Fruit fly (Drosophila melanogaster): ENCODE data around the gene CG42486.

CG42486 gene

DNA sequence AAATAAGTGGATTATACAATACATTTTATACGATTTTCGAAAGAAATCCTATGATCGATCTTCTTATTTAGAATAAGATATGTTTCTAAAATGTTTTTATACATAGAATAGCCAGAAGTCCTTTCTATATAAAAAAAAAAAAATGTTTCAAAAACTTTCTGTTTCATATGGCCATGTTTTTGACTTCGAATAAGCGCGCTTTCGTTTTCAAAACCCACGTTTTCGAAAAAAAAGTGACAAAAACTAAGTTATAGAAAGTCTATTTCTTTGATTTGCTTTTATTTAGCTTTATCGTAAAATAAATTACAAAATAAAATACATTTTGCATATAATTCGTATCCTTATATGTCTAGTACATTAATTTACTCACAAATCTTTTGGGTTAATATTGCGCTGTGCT lies 33.1 kb upstream of the CG42486 start:
- TF ChIP-seq Myc (optimal IDR thresholded peaks at IDR 0.05) (no peak), woc (GFP tag; optimal IDR thresholded peaks at IDR 0.05) (no peak), Mio (GFP tag; optimal IDR thresholded peaks at IDR 0.05) (no peak), jim (GFP tag; optimal IDR thresholded peaks at IDR 0.05) (no peak), psq (GFP tag; optimal IDR thresholded peaks at IDR 0.05) (no peak), pan (optimal IDR thresholded peaks at IDR 0.05) (no peak)

DNA sequence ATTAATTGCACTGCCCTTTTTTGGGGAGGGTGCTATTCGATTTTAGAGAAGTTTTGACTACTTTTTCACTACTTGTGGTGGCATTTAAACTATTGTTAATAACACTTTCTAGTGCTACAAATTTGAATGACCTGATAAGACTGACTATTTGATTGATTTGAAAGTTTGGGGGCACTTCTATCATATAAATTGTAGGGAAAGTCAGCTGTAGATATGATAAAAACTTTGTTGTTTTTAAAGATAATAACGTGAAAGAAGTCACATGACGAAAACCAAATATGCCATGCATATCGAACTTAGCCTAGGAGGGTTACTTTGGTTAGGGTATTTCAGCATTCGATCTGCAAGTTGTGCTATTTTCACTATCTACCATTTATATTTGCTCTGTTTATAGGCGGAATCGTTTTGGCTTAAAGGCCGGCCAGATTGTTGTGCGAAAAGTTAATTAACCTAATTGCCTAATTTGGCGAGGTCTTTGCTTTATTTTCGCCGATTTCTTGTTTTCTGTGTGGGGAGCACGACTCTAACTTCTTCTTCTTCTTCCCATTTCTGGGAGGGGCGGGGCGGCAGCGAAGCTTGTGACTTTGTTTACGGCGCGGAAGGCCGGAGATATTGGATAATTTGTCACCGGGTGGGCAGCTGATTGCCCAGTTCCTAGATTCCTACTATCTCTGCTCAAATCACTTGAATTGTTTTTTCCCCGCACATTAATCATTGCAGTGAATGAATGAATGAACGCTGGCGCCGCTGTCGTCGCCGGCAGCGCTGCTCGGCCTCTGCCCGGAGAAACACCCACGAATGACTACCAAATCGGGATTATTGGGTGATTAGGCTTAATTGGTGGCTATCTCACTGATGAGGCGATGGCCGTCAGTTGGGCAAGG lies 29.9 kb upstream of the CG42486 start:
- TF ChIP-seq Rel (GFP tag; optimal IDR thresholded peaks at IDR 0.05): no peak
- TF ChIP-seq Rel (tag; optimal IDR thresholded peaks at IDR 0.05): peak; percentile 59
- peak; percentile 0 for TF ChIP-seq fru (GFP tag; optimal IDR thresholded peaks at IDR 0.05)
- no peak for TF ChIP-seq tai (GFP tag; optimal IDR thresholded peaks at IDR 0.05)

DNA sequence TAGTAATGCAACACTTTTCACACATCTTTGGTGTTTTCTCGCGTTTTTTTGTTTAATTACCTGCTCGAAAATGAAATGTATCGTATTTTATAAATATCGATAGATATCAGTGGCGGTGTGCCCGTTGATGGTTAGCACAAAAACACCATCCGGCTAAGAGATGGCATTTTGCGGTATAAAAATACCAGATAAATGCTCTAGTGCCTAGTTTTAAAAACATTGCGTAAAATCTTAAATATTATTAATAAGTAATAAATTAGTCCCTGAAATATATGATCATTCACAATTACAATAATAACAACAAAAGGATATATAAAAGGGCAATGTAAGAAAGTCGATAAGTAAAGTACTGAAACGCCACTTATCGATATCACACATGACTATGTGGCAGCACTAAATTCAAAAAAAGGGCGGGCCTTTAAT lies 29.3 kb upstream of the CG42486 start, which contains the start of gene CycY:
Gene CycY, minus strand, starts transcription at position 116 of the 423 bp plus-strand sequence.
- peak in 1 of 2 experiments; percentile 11 for TF ChIP-seq foxo (GFP tag; optimal IDR thresholded peaks at IDR 0.05)
- TF ChIP-seq Sp1 (GFP tag; optimal IDR thresholded peaks at IDR 0.05): peak; percentile 3
- no peak for TF ChIP-seq rgr (GFP tag; optimal IDR thresholded peaks at IDR 0.05)
- peak; percentile 63 for TF ChIP-seq brk (GFP tag; optimal IDR thresholded peaks at IDR 0.05)
- no peak for TF ChIP-seq lola (GFP tag; optimal IDR thresholded peaks at IDR 0.05)
- no peak for TF ChIP-seq tai (GFP tag; optimal IDR thresholded peaks at IDR 0.05)
- no peak for TF ChIP-seq Abd-B (GFP tag; optimal IDR thresholded peaks at IDR 0.05)
- TF ChIP-seq CG32264 (GFP tag; optimal IDR thresholded peaks at IDR 0.05): no peak
- no peak for TF ChIP-seq dl (GFP tag; optimal IDR thresholded peaks at IDR 0.05; ENCODE audit: insufficient read depth in 1 of 2, partially characterized antibody in 2 of 2)
- TF ChIP-seq usp (GFP tag; optimal IDR thresholded peaks at IDR 0.05): no peak
- no peak for TF ChIP-seq Dfd (GFP tag; optimal IDR thresholded peaks at IDR 0.05)
- TF ChIP-seq HLH106 (tag; optimal IDR thresholded peaks at IDR 0.05): peak; percentile 5

DNA sequence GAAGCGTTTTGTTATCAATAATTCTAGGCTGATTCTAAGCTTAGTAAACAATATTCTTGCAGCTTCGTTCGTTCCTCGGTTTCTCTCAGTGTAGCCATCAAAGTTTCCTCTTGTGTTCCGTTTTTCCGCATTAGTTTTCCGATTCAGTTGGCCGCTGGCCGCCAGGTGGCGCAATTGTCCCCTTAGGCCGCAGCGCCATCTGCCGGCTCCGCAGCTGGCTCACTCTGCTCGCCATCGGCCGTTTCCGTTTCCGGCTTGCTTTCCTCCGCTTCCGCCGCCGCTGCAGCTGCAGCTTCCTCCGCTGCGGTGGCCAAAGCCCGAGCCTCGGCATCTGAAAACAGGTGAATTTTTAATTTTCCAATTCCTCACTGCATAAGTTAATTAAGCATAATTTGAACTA lies 26.6 kb upstream of the CG42486 start:
- peak; percentile 4 for TF ChIP-seq Hr83 (GFP tag; optimal IDR thresholded peaks at IDR 0.05; ENCODE audit: poor library complexity, severe bottlenecking)
- TF ChIP-seq GATAd (GFP tag; optimal IDR thresholded peaks at IDR 0.05): no peak
- TF ChIP-seq dmrt93B (GFP tag; optimal IDR thresholded peaks at IDR 0.05): peak; percentile 54
- peak; percentile 41 for TF ChIP-seq h (GFP tag; optimal IDR thresholded peaks at IDR 0.05)
- peak; percentile 53 for TF ChIP-seq CG9705 (GFP tag; optimal IDR thresholded peaks at IDR 0.05)
- no peak for TF ChIP-seq tai (GFP tag; optimal IDR thresholded peaks at IDR 0.05)
- no peak for TF ChIP-seq Jra (GFP tag; optimal IDR thresholded peaks at IDR 0.05)
- no peak for TF ChIP-seq woc (GFP tag; optimal IDR thresholded peaks at IDR 0.05)
- no peak for TF ChIP-seq Rel (GFP tag; optimal IDR thresholded peaks at IDR 0.05)
- no peak for TF ChIP-seq Rel (tag; optimal IDR thresholded peaks at IDR 0.05)
- TF ChIP-seq rgr (GFP tag; optimal IDR thresholded peaks at IDR 0.05): peak; percentile 44
- TF ChIP-seq Dfd (GFP tag; optimal IDR thresholded peaks at IDR 0.05): no peak
- no peak for TF ChIP-seq Sp1 (GFP tag; optimal IDR thresholded peaks at IDR 0.05)
- no peak for TF ChIP-seq jim (GFP tag; optimal IDR thresholded peaks at IDR 0.05)
- TF ChIP-seq sv (GFP tag; optimal IDR thresholded peaks at IDR 0.05): peak; percentile 62
- peak; percentile 34 for TF ChIP-seq HLH106 (tag; optimal IDR thresholded peaks at IDR 0.05)
- TF ChIP-seq br (GFP tag; optimal IDR thresholded peaks at IDR 0.05): peak; percentile 13
- TF ChIP-seq Abd-B (GFP tag; optimal IDR thresholded peaks at IDR 0.05): no peak

DNA sequence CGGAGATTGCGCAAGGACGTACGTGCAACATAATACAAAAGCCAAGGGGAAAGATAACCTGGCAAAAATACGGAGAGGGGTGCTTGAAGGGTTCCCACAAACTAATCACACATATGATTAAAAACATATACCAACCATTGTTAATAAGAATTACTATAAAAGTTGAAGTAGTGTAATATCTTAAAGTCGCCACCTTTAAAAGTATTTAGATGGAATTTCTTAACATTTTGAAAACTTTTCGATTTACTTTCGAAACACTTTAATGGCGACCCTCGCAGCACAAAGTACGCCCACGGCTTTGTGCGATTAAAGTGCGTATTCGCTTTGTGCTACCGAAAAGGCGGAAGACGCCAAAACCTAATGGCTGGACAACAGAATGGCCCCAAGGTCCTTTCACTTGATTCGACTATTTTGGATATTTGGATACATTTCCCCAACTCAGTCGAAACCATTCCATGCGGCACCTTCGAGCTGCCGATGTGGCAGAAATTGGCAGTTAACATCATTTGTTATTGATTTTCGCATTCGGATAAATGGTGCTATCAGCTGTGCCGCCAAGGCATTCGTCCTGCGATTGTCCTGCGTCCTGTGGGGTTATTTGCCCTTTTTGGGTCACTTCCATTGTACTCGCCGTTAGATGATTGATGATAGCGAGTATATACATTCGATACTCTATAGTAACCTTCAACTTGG lies 19.3 kb upstream of the CG42486 start:
- TF ChIP-seq Hr78 (GFP tag; optimal IDR thresholded peaks at IDR 0.05) (no peak), usp (GFP tag; optimal IDR thresholded peaks at IDR 0.05) (no peak), pan (optimal IDR thresholded peaks at IDR 0.05) (no peak), ey (GFP tag; optimal IDR thresholded peaks at IDR 0.05) (no peak), dmrt93B (GFP tag; optimal IDR thresholded peaks at IDR 0.05) (no peak), sage (GFP tag; optimal IDR thresholded peaks at IDR 0.05) (no peak), Jra (GFP tag; optimal IDR thresholded peaks at IDR 0.05) (no peak), Sp1 (GFP tag; optimal IDR thresholded peaks at IDR 0.05) (no peak), Hnf4 (GFP tag; optimal IDR thresholded peaks at IDR 0.05) (no peak), woc (GFP tag; optimal IDR thresholded peaks at IDR 0.05) (no peak), CG9705 (GFP tag; optimal IDR thresholded peaks at IDR 0.05) (no peak), Dif (GFP tag; optimal IDR thresholded peaks at IDR 0.05; ENCODE audit: partially characterized antibody) (no peak), Myc (optimal IDR thresholded peaks at IDR 0.05) (no peak), N (GFP tag; optimal IDR thresholded peaks at IDR 0.05) (no peak)
